Worm (Caenorhabditis elegans): ENCODE results near the gene dct-16.

- no peak for TF ChIP-seq him-1 (tag; optimal IDR thresholded peaks at IDR 0.05)
- TF ChIP-seq W03F9.2 (tag; optimal IDR thresholded peaks at IDR 0.05) = no peak
Measured at ce11 chrV:20534072-20534471, 35.2 kb upstream of the dct-16 start, which contains the start of gene famh-161.

All from whole organism, L4/young adult.